Worm (Caenorhabditis elegans) whole organism, L3 larva: ENCODE measurements around the gene rps-23.
A peak's percentile ranks its signal among the peaks of the same experiment; 100 is the strongest.

ENCODE experiments used
- R02D3.7 ChIP-seq: fragments of 150-350 bp; optimal IDR thresholded peaks from 2 replicates; lab custom pipeline; 2014; ENCODE audit warnings: missing biosample characterization, missing genetic modification characterization
- ZK546.5 ChIP-seq: sonication (generic microtip); optimal IDR thresholded peaks from 2 replicates; lab custom pipeline; 2017; ENCODE audit warnings: missing biosample characterization, missing genetic modification characterization
- aly-2 ChIP-seq: fragments of 150-350 bp; optimal IDR thresholded peaks from 2 replicates; lab custom pipeline; 2014; ENCODE audit warnings: missing biosample characterization, missing genetic modification characterization
- ceh-28 ChIP-seq: fragments of 150-350 bp; optimal IDR thresholded peaks from 2 replicates; lab custom pipeline; 2014; ENCODE audit warnings: missing biosample characterization, missing genetic modification reagents, missing genetic modification characterization
- ceh-82 ChIP-seq: fragments of 150-350 bp; optimal IDR thresholded peaks from 2 replicates; lab custom pipeline; 2014; ENCODE audit warnings: missing biosample characterization, missing genetic modification characterization
- ceh-9 ChIP-seq: sonication (generic microtip); optimal IDR thresholded peaks from 2 replicates; lab custom pipeline; 2018; ENCODE audit warnings: missing biosample characterization, missing genetic modification characterization
- egl-27 ChIP-seq: sonication (generic microtip); optimal IDR thresholded peaks from 4 replicates; lab custom pipeline; 2017; ENCODE audit warnings: missing biosample characterization, missing genetic modification reagents, missing genetic modification characterization
- egl-5 ChIP-seq: fragments of 150-350 bp; optimal IDR thresholded peaks from 2 replicates; lab custom pipeline; 2017; ENCODE audit warnings: missing biosample characterization, missing genetic modification reagents, missing genetic modification characterization, inconsistent platforms
- elt-1 ChIP-seq: fragments of 150-350 bp; optimal IDR thresholded peaks from 2 replicates; lab custom pipeline; 2014; ENCODE audit warnings: missing biosample characterization, missing genetic modification characterization
- elt-2 ChIP-seq: sonication (generic microtip); optimal IDR thresholded peaks from 2 replicates; lab custom pipeline; 2016; ENCODE audit warnings: missing genetic modification reagents, mild to moderate bottlenecking, missing genetic modification characterization, missing compliant biosample characterization
- elt-3 ChIP-seq, 3 experiments: fragments of 150-350 bp in 1 of 3; sonication (generic microtip) in 2 of 3; optimal IDR thresholded peaks; 2 replicates in 2 of 3; 4 replicates in 1 of 3; lab custom pipeline; 2014 to 2017; ENCODE audit warnings: missing biosample characterization in 3 of 3, missing genetic modification characterization in 3 of 3
- fkh-10 ChIP-seq: sonication (generic microtip); optimal IDR thresholded peaks from 2 replicates; lab custom pipeline; 2017; ENCODE audit warnings: missing biosample characterization, missing genetic modification reagents, missing genetic modification characterization
- fkh-2 ChIP-seq: fragments of 150-350 bp; optimal IDR thresholded peaks from 2 replicates; lab custom pipeline; 2014; ENCODE audit warnings: missing biosample characterization, missing genetic modification reagents, missing genetic modification characterization
- fos-1 ChIP-seq: fragments of 150-350 bp; optimal IDR thresholded peaks from 2 replicates; lab custom pipeline; 2014; ENCODE audit warnings: missing biosample characterization, missing genetic modification characterization
- hmg-11 ChIP-seq: sonication (generic microtip); optimal IDR thresholded peaks from 2 replicates; lab custom pipeline; 2016; ENCODE audit warnings: missing genetic modification characterization, missing compliant biosample characterization
- lin-15B ChIP-seq: fragments of 150-350 bp; optimal IDR thresholded peaks from 2 replicates; lab custom pipeline; 2014; ENCODE audit warnings: missing biosample characterization, missing genetic modification characterization
- lin-39 ChIP-seq: fragments of 150-350 bp; optimal IDR thresholded peaks from 2 replicates; lab custom pipeline; 2018; ENCODE audit warnings: missing biosample characterization, missing genetic modification reagents, missing genetic modification characterization
- lsy-12 ChIP-seq: sonication (generic microtip); optimal IDR thresholded peaks from 2 replicates; lab custom pipeline; 2016; ENCODE audit warnings: mild to moderate bottlenecking, missing genetic modification characterization, missing compliant biosample characterization
- mdl-1 ChIP-seq: fragments of 150-350 bp; optimal IDR thresholded peaks from 2 replicates; lab custom pipeline; 2014; ENCODE audit warnings: missing biosample characterization, missing genetic modification characterization
- mml-1 ChIP-seq: fragments of 150-350 bp; sonication (generic microtip); optimal IDR thresholded peaks from 3 replicates; lab custom pipeline; 2014; ENCODE audit warnings: missing biosample characterization, missing genetic modification characterization
- nhr-25 ChIP-seq: sonication (generic microtip); optimal IDR thresholded peaks from 2 replicates; lab custom pipeline; 2017; ENCODE audit warnings: missing biosample characterization, missing genetic modification characterization
- nhr-43 ChIP-seq: sonication (generic microtip); optimal IDR thresholded peaks from 2 replicates; lab custom pipeline; 2016; ENCODE audit warnings: mild to moderate bottlenecking, missing genetic modification characterization, missing compliant biosample characterization; ENCODE audit not compliant: poor library complexity, severe bottlenecking
- nhr-67 ChIP-seq: fragments of 150-350 bp; optimal IDR thresholded peaks from 2 replicates; lab custom pipeline; 2014; ENCODE audit warnings: missing biosample characterization, missing genetic modification characterization
- nhr-76 ChIP-seq: fragments of 150-350 bp; sonication (generic microtip); optimal IDR thresholded peaks from 5 replicates; lab custom pipeline; 2014; ENCODE audit warnings: missing biosample characterization, missing genetic modification characterization
- nhr-77 ChIP-seq: fragments of 150-350 bp; optimal IDR thresholded peaks from 2 replicates; lab custom pipeline; 2014; ENCODE audit warnings: missing biosample characterization, missing genetic modification characterization
- pha-4 ChIP-seq: fragments of 150-350 bp; optimal IDR thresholded peaks from 2 replicates; lab custom pipeline; 2014; ENCODE audit warnings: missing biosample characterization, missing genetic modification reagents, missing genetic modification characterization
- pqm-1 ChIP-seq: fragments of 150-350 bp; optimal IDR thresholded peaks from 2 replicates; lab custom pipeline; 2017; ENCODE audit warnings: missing biosample characterization, missing genetic modification characterization, inconsistent platforms
- sea-2 ChIP-seq: fragments of 150-350 bp; sonication (generic microtip); optimal IDR thresholded peaks from 4 replicates; lab custom pipeline; 2014; ENCODE audit warnings: missing biosample characterization, missing genetic modification reagents, missing genetic modification characterization
- skn-1 ChIP-seq: fragments of 150-350 bp; optimal IDR thresholded peaks from 2 replicates; lab custom pipeline; 2014; ENCODE audit warnings: missing biosample characterization, missing genetic modification characterization
- snpc-4 ChIP-seq: fragments of 150-350 bp; optimal IDR thresholded peaks from 2 replicates; lab custom pipeline; 2014; ENCODE audit warnings: missing biosample characterization, missing genetic modification characterization
- tbx-2 ChIP-seq: sonication (generic microtip); optimal IDR thresholded peaks from 2 replicates; lab custom pipeline; 2016; ENCODE audit warnings: mild to moderate bottlenecking, missing genetic modification characterization, missing compliant biosample characterization
- unc-39 ChIP-seq: sonication (generic microtip); optimal IDR thresholded peaks from 4 replicates; lab custom pipeline; 2017; ENCODE audit warnings: missing biosample characterization, missing genetic modification characterization
- zag-1 ChIP-seq: fragments of 150-350 bp; optimal IDR thresholded peaks from 2 replicates; lab custom pipeline; 2014; ENCODE audit warnings: missing biosample characterization, missing genetic modification characterization
- ztf-4 ChIP-seq: fragments of 150-350 bp; optimal IDR thresholded peaks from 2 replicates; lab custom pipeline; 2014; ENCODE audit warnings: missing biosample characterization, missing genetic modification characterization

The rps-23 gene

DNA sequence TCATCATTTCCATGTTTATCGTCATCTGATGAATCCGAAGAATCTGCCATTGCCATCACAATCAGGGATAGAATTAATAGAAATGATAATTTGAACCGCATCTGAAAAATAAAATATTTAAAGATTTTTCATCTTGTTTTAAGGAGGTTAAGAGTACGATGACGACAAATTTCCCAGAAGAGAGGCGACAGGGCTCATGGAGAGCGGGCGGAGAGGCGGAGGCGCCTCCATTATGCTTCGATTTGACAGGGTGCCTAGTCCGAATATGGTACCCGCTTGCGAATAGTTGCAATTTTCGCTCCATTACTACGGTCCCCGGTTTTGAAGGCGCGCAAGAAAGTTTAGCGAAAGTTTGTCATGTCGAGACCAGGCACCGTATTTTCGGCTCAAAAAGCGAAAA lies 5.8 kb downstream of the rps-23 start, which contains the start of gene F28D1.6:
TSS of gene F28D1.6 (minus strand) at position 101 of the 400 bp plus-strand sequence.
- no peak for TF ChIP-seq lsy-12 (tag; lab: Kevin White, UChicago)
- TF ChIP-seq nhr-25 (tag; lab: Kevin White, UChicago) = no peak
- no peak for TF ChIP-seq zag-1
- TF ChIP-seq ZK546.5 (tag; lab: Kevin White, UChicago) = no peak
- TF ChIP-seq hmg-11 (tag; lab: Kevin White, UChicago) = no peak
- no peak for TF ChIP-seq mml-1 (tag; lab: Kevin White, UChicago)
- no peak for TF ChIP-seq ztf-4 (tag; lab: Kevin White, UChicago)
- TF ChIP-seq unc-39 (tag; lab: Kevin White, UChicago) = no peak
- TF ChIP-seq pha-4 (tag; lab: Kevin White, UChicago) = no peak
- TF ChIP-seq egl-27 (tag; lab: Kevin White, UChicago) = no peak
- no peak for TF ChIP-seq ceh-9 (tag; lab: Kevin White, UChicago)
- TF ChIP-seq fkh-10 (GFP tag; lab: Kevin White, UChicago) = no peak
- TF ChIP-seq lin-39 (tag; lab: Kevin White, UChicago) = no peak
- TF ChIP-seq nhr-43 = no peak
- TF ChIP-seq fkh-2 (tag; lab: Kevin White, UChicago) = no peak
- no peak for TF ChIP-seq ceh-28 (tag; lab: Kevin White, UChicago)
- no peak for TF ChIP-seq elt-3 (tag; optimal IDR thresholded peaks at IDR 0.05; lab: Kevin White, UChicago)
- no peak for TF ChIP-seq sea-2 (GFP tag; lab: Kevin White, UChicago)

ce11 chrIV:12382864-12383263 lies 8.0 kb downstream of the rps-23 start, which contains the start of gene thn-2:
TSS of gene thn-2 (plus strand) at chrIV:12383170.
- TF ChIP-seq fos-1 (tag; lab: Kevin White, UChicago) = no peak
- peak; percentile 26 for TF ChIP-seq elt-2 (tag; lab: Kevin White, UChicago)

- no peak for TF ChIP-seq hmg-11 (tag; lab: Kevin White, UChicago)
- TF ChIP-seq nhr-76 (tag; lab: Kevin White, UChicago) = no peak
- no peak for TF ChIP-seq aly-2
- TF ChIP-seq ceh-82 (tag; lab: Kevin White, UChicago) = no peak
- TF ChIP-seq R02D3.7 (tag; lab: Kevin White, UChicago) = no peak
- no peak for TF ChIP-seq mdl-1
- no peak for TF ChIP-seq nhr-67
- no peak for TF ChIP-seq skn-1 (tag; lab: Kevin White, UChicago)
- TF ChIP-seq egl-5 (tag; lab: Kevin White, UChicago) = no peak
- no peak for TF ChIP-seq elt-3 (tag; optimal IDR thresholded peaks at IDR 0.05; lab: Kevin White, UChicago)
- TF ChIP-seq lin-15B = no peak
- no peak for TF ChIP-seq tbx-2 (tag; lab: Kevin White, UChicago)
- TF ChIP-seq, all 47 proteins: peak for 0
Measured at ce11 chrIV:12379784-12380183, 11.1 kb downstream of the rps-23 start, which contains the start of gene thn-1. TSS of gene thn-1 (plus strand) at chrIV:12380084.

DNA sequence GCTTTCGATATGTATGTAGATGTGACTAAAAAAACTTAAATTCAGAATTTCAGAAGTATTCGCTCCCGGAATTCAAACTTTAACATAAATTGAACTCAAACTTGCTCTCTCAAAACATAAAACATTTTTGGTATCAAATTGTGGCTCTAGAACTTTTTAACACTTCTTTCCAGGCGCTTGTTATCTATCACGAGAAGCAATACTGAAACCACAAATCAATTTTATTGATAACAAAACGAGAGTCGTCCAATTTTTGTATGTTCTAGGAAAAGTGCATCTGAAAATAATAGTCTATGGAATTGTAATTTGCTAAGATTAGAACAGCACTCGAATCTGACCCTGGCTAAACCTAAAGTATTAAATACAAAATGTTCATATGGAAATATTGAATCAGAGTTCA lies 11.9 kb downstream of the rps-23 start:
- TF ChIP-seq pqm-1 = peak; percentile 76
- peak; percentile 72 for TF ChIP-seq elt-2 (tag; lab: Kevin White, UChicago)
- no peak for TF ChIP-seq ceh-82 (tag; lab: Kevin White, UChicago)

DNA sequence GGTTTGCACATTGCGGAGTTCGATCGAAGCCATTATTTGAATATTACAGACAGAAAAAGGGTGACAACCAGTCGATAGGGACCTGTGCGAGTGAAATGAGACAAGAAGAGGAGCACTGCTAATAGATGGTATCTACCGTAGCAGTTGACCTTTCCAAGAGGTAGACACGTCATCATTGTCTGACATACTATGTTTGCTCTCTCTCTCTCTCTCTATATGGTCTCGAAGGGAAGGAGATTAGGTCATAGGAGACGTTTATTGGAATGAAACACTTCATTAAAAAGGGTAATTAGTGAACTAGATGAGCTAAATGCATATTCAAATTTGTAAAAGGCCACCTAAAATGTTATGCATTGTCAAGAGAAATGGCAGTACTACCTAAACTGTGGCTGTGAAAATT lies 14.8 kb downstream of the rps-23 start, which contains the start of gene atz-1:
TSS of gene atz-1 (minus strand) at position 101 of the 400 bp plus-strand sequence.
- TF ChIP-seq nhr-77 (tag; lab: Kevin White, UChicago) = no peak
- no peak for TF ChIP-seq fos-1 (tag; lab: Kevin White, UChicago)
- TF ChIP-seq elt-1 (tag; lab: Kevin White, UChicago) = no peak
- TF ChIP-seq sea-2 (GFP tag; lab: Kevin White, UChicago) = no peak
- no peak for TF ChIP-seq elt-3 (tag; optimal IDR thresholded peaks at IDR 0.05; lab: Kevin White, UChicago)
- TF ChIP-seq nhr-25 (tag; lab: Kevin White, UChicago) = no peak
- no peak for TF ChIP-seq nhr-43
- TF ChIP-seq R02D3.7 (tag; lab: Kevin White, UChicago) = no peak
- TF ChIP-seq nhr-76 (tag; lab: Kevin White, UChicago) = no peak
- TF ChIP-seq unc-39 (tag; lab: Kevin White, UChicago) = no peak
- no peak for TF ChIP-seq pha-4 (tag; lab: Kevin White, UChicago)
- no peak for TF ChIP-seq lsy-12 (tag; lab: Kevin White, UChicago)
- no peak for TF ChIP-seq lin-15B
- no peak for TF ChIP-seq elt-2 (tag; lab: Kevin White, UChicago)
- TF ChIP-seq snpc-4 = no peak
